Fruit fly (Drosophila melanogaster): ENCODE results near the gene MICAL-like.

MICAL-like gene

dm6 chr3L:13015195-13015822 is at the start of gene MICAL-like:
Gene MICAL-like (minus strand): TSS chr3L:13015332.
- TF ChIP-seq noc (tag; optimal IDR thresholded peaks at IDR 0.05), result no peak

- TF ChIP-seq noc (tag; optimal IDR thresholded peaks at IDR 0.05), result no peak
These were observed 49.2 kb upstream of the MICAL-like start for dm6 chr3L:13064346-13064745.

DNA sequence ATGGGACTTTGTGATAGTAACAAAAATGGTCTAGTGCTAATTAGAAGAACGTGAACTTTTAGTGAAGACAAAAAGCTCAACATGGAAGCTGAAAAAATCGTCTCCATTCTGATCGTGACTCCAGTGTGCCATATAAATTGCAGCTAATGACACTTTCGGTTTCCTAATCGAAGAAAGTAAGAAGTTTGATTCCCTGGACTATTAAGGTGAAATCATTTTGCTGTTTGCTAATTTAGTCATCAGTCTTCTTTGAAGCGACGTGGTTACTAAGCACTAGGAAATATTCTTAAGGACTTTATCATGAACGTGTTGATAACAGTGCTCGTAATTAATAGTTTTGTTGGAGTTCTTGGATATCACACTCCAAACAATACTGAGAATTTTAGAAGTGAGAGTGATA is 47.6 kb upstream of the MICAL-like start, which contains the start of gene CG34429:
TSS of gene CG34429 (plus strand) at position 301 of the 400 bp plus-strand sequence.
- no peak for TF ChIP-seq noc (tag; optimal IDR thresholded peaks at IDR 0.05)

dm6 chr3L:13061322-13061809 is 46.2 kb upstream of the MICAL-like start, which contains the start of the genes CG14115 and CG34428:
Gene CG14115 (minus strand): TSS chr3L:13061422.
Gene CG34428 (plus strand): TSS chr3L:13061759.
- TF ChIP-seq noc (tag; optimal IDR thresholded peaks at IDR 0.05), result no peak

dm6 chr3L:13058429-13058828 is 43.3 kb upstream of the MICAL-like start:
- no peak for TF ChIP-seq noc (tag; optimal IDR thresholded peaks at IDR 0.05)

- no peak for TF ChIP-seq noc (tag; optimal IDR thresholded peaks at IDR 0.05)
These were observed 35.6 kb upstream of the MICAL-like start for dm6 chr3L:13050675-13051202.

dm6 chr3L:13049671-13050070 is 34.5 kb upstream of the MICAL-like start:
- TF ChIP-seq noc (tag; optimal IDR thresholded peaks at IDR 0.05), result no peak

DNA sequence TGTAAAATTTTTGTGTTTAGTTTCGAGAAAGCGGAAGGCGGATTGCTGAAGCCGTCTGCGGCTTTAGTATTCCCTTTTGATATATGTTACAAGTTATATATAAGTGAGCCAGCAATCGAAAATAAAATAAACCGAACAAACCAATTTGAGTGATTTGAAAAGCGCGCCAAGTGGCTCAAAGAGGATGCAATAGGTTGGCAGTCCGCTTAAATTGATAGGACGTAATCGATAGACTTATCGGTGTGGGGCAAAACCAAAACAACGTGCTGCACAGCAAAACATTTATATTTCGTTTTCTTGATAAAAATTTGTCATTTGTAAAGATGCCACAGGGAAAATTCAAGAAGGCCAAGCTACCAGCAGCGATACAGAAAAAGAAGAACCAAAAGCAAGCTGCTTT is 31.6 kb upstream of the MICAL-like start, which contains the start of gene CG11279:
TSS of gene CG11279 (plus strand) at position 220 of the 400 bp plus-strand sequence.
- no peak for TF ChIP-seq noc (tag; optimal IDR thresholded peaks at IDR 0.05)

DNA sequence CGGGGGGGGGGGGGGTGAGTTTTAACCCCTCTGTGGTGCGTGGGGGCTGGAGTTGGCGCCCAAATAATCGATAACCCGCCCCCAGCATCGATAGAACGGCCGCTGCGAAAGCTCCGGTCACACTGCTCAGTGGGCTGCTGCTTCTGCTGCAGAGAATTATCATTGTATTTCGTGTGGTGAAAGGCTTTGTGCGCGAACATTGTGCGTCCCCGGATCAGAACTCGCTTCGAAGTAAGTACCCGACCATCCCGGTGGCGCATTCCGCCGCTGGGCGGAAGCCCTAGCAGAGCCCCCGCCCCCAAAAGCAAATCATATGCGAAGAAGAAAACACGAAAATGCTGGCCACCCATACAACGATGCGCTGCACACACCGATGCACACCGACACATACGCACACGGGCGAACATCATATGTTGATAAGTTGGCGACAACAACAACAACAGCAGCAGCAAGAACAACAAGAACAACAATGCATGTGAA is 29.2 kb upstream of the MICAL-like start, which contains the start of gene Syx13:
TSS of gene Syx13 (plus strand) at position 100 of the 480 bp plus-strand sequence.
- TF ChIP-seq noc (tag; optimal IDR thresholded peaks at IDR 0.05), result peak; percentile 59

- TF ChIP-seq noc (tag; optimal IDR thresholded peaks at IDR 0.05), result peak; percentile 82
These were observed 26.3 kb upstream of the MICAL-like start, which contains the start of gene RpS4 for dm6 chr3L:13041292-13042067. Gene RpS4 (plus strand): TSS chr3L:13041756.

- no peak for TF ChIP-seq noc (tag; optimal IDR thresholded peaks at IDR 0.05)
These were observed 25.7 kb upstream of the MICAL-like start for dm6 chr3L:13040849-13041248.

DNA sequence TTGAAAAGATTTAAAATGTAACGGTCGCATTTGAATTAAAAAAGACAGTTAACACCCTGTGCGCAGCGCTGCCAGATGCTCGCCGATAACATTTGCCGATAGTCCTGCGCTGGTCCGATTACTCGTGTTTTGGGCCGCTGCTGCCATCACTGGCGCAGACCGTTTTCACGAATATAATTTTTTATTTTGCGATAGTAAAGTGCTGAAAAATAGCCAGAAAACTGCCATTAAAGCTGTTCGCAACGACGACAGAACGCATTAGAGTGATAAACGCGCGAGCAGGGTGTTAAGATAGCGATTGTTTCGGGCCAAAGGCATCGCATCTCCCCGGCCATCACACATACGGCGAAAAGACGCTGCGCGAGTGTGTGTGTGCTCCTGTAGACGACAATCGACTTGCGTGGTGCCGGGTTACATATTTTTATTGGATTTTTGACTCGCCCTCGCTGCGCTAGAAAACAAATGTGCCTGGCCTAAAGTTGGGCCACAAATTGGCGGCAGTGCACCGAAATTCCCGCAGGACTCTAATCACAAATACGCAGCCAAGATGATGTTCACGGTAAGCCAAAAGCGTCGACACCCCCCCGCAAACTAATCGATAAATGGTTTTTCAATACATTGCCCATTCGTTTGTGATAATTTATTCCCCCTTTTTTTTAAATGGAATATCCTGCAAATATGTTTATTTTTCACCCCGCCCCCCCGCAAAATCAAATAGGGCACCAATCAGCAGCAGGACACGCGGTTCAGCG is 21.8 kb upstream of the MICAL-like start, which contains the start of gene Srrm1:
TSS of gene Srrm1 (plus strand) at position 116 of the 752 bp plus-strand sequence.
- TF ChIP-seq noc (tag; optimal IDR thresholded peaks at IDR 0.05), result no peak

DNA sequence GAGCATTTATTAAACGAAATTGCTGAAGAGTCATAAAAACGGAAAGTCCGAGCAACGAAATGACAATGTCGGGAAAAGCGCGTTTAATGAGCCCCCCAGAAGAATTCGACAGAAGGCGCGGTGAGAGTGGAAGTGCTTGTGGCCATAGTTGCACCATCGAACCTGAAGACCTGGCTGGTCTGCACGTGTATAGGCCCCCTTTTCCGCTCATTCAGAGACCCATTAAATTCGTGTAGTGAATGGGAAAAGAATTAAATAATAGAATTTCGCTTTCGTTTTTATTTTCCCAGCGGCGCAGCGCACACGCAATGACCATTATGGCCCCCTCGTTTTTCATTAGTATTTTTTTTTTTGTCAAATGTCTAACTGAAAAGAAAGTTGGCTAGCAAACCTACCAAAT is 18.2 kb upstream of the MICAL-like start:
- TF ChIP-seq noc (tag; optimal IDR thresholded peaks at IDR 0.05), result no peak

DNA sequence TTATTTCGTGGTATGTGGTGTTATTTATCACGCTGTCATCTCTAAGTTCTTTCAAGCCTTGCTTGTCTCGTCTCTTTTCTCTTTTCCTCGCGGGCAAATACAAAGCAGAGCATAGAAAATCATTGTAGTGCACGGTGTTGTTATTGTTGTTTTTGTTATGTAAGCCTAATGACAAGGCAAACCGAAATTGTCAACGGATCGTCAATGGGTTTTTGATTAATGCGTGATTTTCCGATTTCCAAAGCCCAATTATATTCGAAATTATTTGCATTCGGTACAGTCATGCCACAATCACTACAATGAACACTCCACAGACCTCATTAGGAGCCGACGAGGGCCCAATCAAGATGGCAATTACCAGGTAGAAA is 17.8 kb upstream of the MICAL-like start:
- TF ChIP-seq noc (tag; optimal IDR thresholded peaks at IDR 0.05), result no peak

All from whole organism, larva.